Fruit fly (Drosophila melanogaster): ENCODE data around the gene cno.
A peak's percentile ranks its signal among the peaks of the same experiment; 100 is the strongest.

The cno gene

dm6 chr3R:5217278-5217714, at the start of gene cno:
cno (minus strand) TSS chr3R:5217456.
- TF ChIP-seq CG8478 (optimal IDR thresholded peaks at IDR 0.05) = no peak
- TF ChIP-seq CTCF (optimal IDR thresholded peaks at IDR 0.05) = peak; percentile 53 to 66

DNA sequence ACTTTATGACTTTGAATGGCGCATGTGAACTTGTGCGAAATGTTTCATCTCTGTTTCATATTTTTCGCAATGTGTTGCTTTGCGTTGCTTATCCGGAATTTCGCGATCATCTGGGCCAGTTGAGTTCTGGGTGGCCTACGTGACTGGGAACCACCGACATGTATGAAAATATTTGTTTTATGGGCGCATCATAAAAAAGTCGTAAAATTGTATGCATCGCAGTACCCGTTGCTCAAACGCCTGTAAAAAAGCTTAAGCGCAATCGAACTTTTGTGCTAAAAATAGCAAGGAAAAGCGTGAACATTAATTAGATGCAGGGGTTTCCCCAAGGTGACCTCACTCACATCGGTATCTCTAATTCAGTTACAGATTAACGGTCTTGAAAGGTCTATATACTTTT, 49.0 kb upstream of the cno start:
- TF ChIP-seq CG8478 (optimal IDR thresholded peaks at IDR 0.05) (no peak), CTCF (optimal IDR thresholded peaks at IDR 0.05) (no peak)

DNA sequence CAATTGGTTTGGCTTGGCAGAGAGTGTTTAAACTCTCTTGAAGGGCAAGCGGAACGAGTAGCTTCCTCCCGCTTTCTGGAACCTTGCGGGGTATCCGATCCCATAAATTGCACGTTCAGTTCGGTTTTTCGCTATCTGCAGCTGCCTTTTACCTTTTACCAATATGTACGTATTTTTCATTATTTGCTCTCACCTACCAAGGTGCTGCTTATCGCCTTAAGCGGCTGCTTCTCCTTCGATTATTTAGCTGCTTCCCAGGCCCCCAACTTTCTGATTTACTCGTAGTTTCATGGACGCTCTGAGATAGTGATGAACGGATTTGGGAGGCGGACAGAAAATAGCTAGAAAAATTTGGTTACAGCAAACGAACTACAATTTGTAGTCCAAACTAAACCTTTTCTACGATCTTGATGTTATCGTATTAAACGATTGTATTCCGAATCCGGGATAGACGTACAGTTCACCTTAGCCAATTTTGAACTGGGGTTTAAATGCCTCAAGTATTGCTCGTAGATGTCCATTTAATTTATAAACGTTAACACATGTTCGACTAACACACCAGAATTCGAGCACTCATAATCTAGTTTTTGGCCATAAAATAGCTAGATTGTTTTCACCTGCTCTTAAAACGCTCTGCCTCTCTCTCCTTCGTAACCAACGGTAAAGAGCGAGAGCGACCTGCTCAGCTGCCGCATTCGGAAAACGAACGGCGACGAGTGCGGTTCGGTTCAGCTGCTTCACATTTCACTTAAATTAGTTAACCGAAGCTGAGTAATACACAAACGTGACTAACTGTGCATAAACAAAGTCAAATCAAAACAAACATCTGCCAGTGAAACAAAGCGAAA, 47.2 kb upstream of the cno start:
- no peak for TF ChIP-seq CG8478 (optimal IDR thresholded peaks at IDR 0.05)
- TF ChIP-seq CTCF (optimal IDR thresholded peaks at IDR 0.05) = no peak

dm6 chr3R:5263311-5264250, 46.3 kb upstream of the cno start:
- TF ChIP-seq CTCF (optimal IDR thresholded peaks at IDR 0.05) (no peak), CG8478 (optimal IDR thresholded peaks at IDR 0.05) (no peak)

DNA sequence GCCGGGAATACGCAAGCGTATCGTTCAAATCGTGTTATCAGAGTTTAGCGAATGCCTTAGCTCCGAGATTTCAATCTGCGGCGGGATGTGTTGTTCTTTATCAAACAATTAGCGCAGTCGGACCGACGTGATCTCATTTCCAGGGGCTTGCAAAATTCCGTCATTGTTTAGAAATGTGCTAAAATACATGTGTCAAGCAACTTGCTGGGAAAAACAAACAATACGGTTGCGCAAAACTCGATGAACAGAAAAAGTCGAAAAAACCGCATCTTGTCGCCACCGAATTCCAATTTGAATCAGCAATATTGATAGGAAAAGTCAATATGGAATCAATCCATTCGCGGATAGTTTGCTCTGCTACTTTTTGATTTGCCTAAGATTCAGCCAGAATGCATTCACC, 45.3 kb upstream of the cno start, which contains the start of gene Tim17a2:
Gene Tim17a2 (minus strand): TSS at position 101 of the 400 bp plus-strand sequence.
- TF ChIP-seq CTCF (optimal IDR thresholded peaks at IDR 0.05) (no peak), CG8478 (optimal IDR thresholded peaks at IDR 0.05) (no peak)

- no peak for TF ChIP-seq CTCF (optimal IDR thresholded peaks at IDR 0.05)
- TF ChIP-seq CG8478 (optimal IDR thresholded peaks at IDR 0.05) = no peak
These were observed 44.8 kb upstream of the cno start for dm6 chr3R:5261996-5262535.

DNA sequence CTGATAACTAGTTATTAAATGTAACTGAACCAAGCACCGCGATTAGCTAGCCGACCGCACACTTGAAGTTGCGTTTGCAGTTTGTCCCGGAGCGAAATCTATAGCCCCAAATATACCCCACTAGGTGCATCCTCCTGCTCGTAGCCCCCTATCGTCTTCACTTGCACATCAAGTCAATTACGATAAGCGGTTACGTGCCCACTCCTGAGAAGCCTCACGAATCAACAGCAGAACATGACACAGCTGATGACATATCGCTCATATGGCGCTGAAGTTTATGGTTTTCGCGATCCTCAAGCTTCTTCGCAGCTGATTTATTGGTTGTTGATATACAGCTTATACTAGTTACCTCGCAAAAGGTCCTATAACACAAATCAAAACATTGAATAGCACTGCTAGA, 44.0 kb upstream of the cno start:
- TF ChIP-seq CG8478 (optimal IDR thresholded peaks at IDR 0.05) = no peak
- no peak for TF ChIP-seq CTCF (optimal IDR thresholded peaks at IDR 0.05)

DNA sequence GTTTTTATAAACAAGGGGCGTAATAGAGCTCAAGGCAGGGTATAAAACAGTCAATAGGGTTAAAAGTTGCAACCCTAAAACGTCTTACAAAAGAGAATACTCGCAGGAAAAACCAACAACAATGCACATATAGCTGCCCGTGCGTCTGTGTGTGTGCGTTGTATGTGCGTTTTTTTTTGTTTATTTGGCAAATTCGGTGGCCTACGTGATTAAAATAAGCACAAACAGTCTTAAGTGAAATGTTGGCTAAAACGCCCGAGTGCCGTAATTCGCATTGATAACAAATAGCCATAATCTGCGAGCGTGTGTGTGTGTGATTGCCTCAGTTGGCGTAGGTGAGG, 39.9 kb upstream of the cno start:
- no peak for TF ChIP-seq CG8478 (optimal IDR thresholded peaks at IDR 0.05)
- TF ChIP-seq CTCF (optimal IDR thresholded peaks at IDR 0.05) = no peak

DNA sequence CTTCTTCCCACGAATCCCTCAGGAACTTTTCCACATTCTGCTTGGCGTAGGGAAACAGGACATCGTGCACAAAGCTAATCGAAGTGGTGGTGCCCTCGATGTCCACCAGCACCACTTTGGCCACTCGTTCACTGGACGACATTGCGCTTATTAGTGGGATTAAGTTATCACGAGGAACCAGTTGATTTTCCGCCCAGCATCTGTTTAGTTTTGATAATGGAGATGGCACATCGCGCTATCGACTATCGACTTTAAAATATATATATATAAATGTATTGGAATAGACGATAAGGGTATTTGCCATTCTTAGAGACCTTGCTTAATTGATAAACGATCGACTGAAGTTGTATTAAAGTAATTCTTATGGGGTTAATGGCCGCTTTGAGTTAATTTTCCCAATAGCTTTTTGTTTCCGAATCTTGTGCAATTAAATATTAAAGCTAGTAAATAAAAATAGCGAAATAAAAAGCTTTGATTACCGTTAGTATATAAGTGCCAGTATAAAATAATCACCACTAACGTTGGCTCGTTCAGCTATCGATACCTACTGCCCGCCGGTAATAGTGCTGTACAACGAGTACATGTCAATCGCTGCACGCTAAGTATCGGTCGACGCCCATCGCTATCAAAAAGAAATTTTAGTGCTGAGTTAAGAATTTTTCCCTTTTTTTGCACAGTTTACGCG, 39.3 kb upstream of the cno start, which contains the start of the genes Enoph and Hph:
Gene Enoph (minus strand): TSS at position 220 of the 685 bp plus-strand sequence.
Gene Hph (plus strand): TSS at position 576 of the 685 bp plus-strand sequence.
- TF ChIP-seq CTCF (optimal IDR thresholded peaks at IDR 0.05) (no peak), CG8478 (optimal IDR thresholded peaks at IDR 0.05) (no peak)

DNA sequence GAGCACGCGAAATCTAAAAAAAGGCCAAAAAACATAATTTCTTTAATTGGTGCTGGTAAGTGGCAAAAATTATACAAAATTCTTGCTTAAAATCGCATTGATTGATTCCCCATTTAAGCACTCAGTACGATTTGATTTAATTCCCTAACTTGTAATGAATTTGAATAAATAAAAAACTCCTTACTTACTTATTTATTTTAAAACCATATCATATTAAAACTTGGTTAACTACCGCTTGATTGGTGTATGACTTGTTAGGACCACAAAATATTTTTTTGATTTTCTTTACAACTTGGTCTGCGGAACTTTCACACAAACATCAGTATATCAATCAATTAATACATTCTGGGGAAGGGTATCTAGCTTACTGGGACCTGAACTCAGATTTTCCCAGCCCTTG, 35.6 kb upstream of the cno start, which contains the start of gene CG1113:
Gene CG1113 (plus strand): TSS at position 301 of the 400 bp plus-strand sequence.
- no peak for TF ChIP-seq CG8478 (optimal IDR thresholded peaks at IDR 0.05)
- no peak for TF ChIP-seq CTCF (optimal IDR thresholded peaks at IDR 0.05)

dm6 chr3R:5251243-5251865, 34.1 kb upstream of the cno start, which contains the start of gene CtsF:
CtsF (minus strand) TSS chr3R:5251745.
- TF ChIP-seq CG8478 (optimal IDR thresholded peaks at IDR 0.05) (no peak), CTCF (optimal IDR thresholded peaks at IDR 0.05) (no peak)

- TF ChIP-seq CG8478 (optimal IDR thresholded peaks at IDR 0.05) (no peak), CTCF (optimal IDR thresholded peaks at IDR 0.05) (no peak)
These were observed 33.4 kb upstream of the cno start for dm6 chr3R:5250530-5251242.

DNA sequence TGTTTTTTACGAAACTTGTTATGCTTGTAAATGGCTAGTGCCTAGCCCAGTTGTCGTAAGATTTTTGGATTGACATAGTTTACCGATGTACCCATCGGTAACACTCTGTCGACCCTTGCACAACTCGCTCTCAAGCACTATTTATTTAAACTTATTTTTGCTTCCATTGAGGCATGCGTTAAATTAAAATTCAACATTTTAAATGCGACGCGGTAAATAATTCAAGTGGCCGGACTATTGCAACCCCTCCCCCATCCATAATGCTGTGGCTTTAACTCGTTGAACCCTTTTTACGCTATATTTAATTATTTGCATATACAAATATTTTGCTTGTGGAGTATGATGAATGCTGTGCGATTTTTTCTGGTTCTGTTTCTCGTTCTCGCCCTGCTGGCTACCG, 32.1 kb upstream of the cno start:
- TF ChIP-seq CG8478 (optimal IDR thresholded peaks at IDR 0.05) (no peak), CTCF (optimal IDR thresholded peaks at IDR 0.05) (no peak)
